Worm (Caenorhabditis elegans): Measurements from ENCODE around the gene F55C12.4.

DNA sequence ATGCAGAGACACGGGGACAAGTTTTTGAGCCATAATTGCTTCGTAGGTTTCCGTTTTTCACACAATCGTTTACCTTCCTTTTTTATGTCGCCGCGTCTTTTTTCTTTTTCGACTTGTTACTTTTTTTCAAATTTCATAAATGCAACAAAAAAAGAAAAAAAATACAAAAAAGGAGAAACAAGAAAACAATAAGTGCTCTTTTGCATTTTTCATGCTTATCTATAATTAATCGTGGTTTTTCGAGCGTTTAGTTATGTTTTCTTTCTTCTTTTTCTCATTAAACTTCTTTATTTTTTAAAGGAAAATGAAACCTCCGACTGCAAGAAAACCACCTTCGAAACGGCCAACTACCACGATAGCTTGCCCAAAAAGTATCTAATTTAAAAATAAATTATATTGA, 37.6 kb upstream of the F55C12.4 start, which contains the start of gene F59G1.4:
- no peak for TF ChIP-seq ztf-11 (tag; optimal IDR thresholded peaks at IDR 0.05)
- no peak for TF ChIP-seq elt-3 (tag; optimal IDR thresholded peaks at IDR 0.05)
- TF ChIP-seq unc-62 (GFP tag; optimal IDR thresholded peaks at IDR 0.05): no peak
- no peak for TF ChIP-seq lsy-2 (tag; optimal IDR thresholded peaks at IDR 0.05)
- no peak for TF ChIP-seq zip-8 (tag; optimal IDR thresholded peaks at IDR 0.05)
- no peak for TF ChIP-seq nhr-237 (tag; optimal IDR thresholded peaks at IDR 0.05)
- no peak for TF ChIP-seq lin-13 (tag; optimal IDR thresholded peaks at IDR 0.05)
